Worm (Caenorhabditis elegans): ENCODE results near the gene srg-3.

- TF ChIP-seq dao-5 (tag; optimal IDR thresholded peaks at IDR 0.05) (no peak), him-1 (tag; optimal IDR thresholded peaks at IDR 0.05) (no peak)
These were observed 18.7 kb downstream of the srg-3 start, which contains the start of gene amdh-1 for ce11 chrIII:6251511-6251910.
